Fruit fly (Drosophila melanogaster): ENCODE data around the gene ais.

Gene ais

DNA sequence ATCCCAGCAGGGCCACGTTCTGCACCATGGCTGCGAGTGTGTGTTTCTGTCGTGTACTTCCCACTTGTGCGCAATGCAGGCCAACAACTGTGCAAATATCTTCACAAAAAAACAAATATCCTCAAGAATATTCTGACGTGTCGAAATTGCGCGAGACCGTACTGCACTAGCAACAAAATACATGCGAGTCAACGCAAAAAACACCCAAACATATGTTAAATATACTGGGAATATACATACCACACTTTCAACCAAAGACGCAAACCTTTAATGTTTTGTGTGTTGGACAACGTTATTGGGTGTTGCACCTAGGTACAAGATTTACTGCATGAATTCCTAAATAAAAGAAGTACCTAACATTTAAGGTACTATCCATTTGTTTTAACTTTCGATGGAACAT, 2.4 kb downstream of the ais start, which contains the start of gene NUCB1 (continued):
- TF ChIP-seq lab (GFP tag; optimal IDR thresholded peaks at IDR 0.05) (no peak), CG7357 (GFP tag; IDR thresholded peaks at IDR 0.05) (no peak), HLH54F (GFP tag; optimal IDR thresholded peaks at IDR 0.05) (peak; percentile 13), CG16863 (GFP tag; optimal IDR thresholded peaks at IDR 0.05) (peak; percentile 11), mam (GFP tag; optimal IDR thresholded peaks at IDR 0.05) (peak; percentile 64), sug (tag; optimal IDR thresholded peaks at IDR 0.05) (no peak), Doc2 (GFP tag; IDR thresholded peaks at IDR 0.05) (no peak), CG7786 (GFP tag; optimal IDR thresholded peaks at IDR 0.05) (peak; percentile 7), ssp (GFP tag; IDR thresholded peaks at IDR 0.05) (no peak), Fer1 (GFP tag; optimal IDR thresholded peaks at IDR 0.05) (no peak), CG11695 (GFP tag; IDR thresholded peaks at IDR 0.05) (no peak), CG7745 (tag; optimal IDR thresholded peaks at IDR 0.05) (no peak), CG8359 (GFP tag; optimal IDR thresholded peaks at IDR 0.05; ENCODE audit: borderline replicate concordance) (no peak), Camta (GFP tag; optimal IDR thresholded peaks at IDR 0.05) (peak; percentile 15), CG6765 (GFP tag; optimal IDR thresholded peaks at IDR 0.05) (peak; percentile 16), seq (GFP tag; IDR thresholded peaks at IDR 0.05) (no peak), ash1 (GFP tag; optimal IDR thresholded peaks at IDR 0.05) (no peak), Nf-YC (tag; optimal IDR thresholded peaks at IDR 0.05) (no peak), C15 (GFP tag; IDR thresholded peaks at IDR 0.05) (no peak), CG10274 (GFP tag; optimal IDR thresholded peaks at IDR 0.05) (no peak), CG9609 (GFP tag; optimal IDR thresholded peaks at IDR 0.05) (peak; percentile 33), CHES-1-like (GFP tag; optimal IDR thresholded peaks at IDR 0.05) (peak; percentile 36), jigr1 (GFP tag; IDR thresholded peaks at IDR 0.05) (no peak), fd3F (GFP tag; optimal IDR thresholded peaks at IDR 0.05) (peak; percentile 33), CG32532 (GFP tag; IDR thresholded peaks at IDR 0.05) (peak; percentile 37; the same call in 1 of the 2 replicates), CG31365 (tag; optimal IDR thresholded peaks at IDR 0.05) (no peak), cwo (GFP tag; optimal IDR thresholded peaks at IDR 0.05) (no peak), btn (GFP tag; optimal IDR thresholded peaks at IDR 0.05) (no peak), Dll (GFP tag; IDR thresholded peaks at IDR 0.05; ENCODE audit: partially characterized antibody) (no peak), Meics (GFP tag; optimal IDR thresholded peaks at IDR 0.05) (peak; percentile 23), CG11723 (GFP tag; optimal IDR thresholded peaks at IDR 0.05) (no peak), CG8290 (GFP tag; optimal IDR thresholded peaks at IDR 0.05) (peak; percentile 20), CG8290 (tag; optimal IDR thresholded peaks at IDR 0.05) (peak in 1 of 2 experiments; percentile 89), NFAT (GFP tag; IDR thresholded peaks at IDR 0.05) (no peak), wdn (GFP tag; IDR thresholded peaks at IDR 0.05) (no peak), CG3838 (GFP tag; optimal IDR thresholded peaks at IDR 0.05) (no peak), Antp (GFP tag; optimal IDR thresholded peaks at IDR 0.05) (peak; percentile 5), CG17612 (GFP tag; IDR thresholded peaks at IDR 0.05) (no peak), Atf-2 (GFP tag; optimal IDR thresholded peaks at IDR 0.05) (peak; percentile 12), CG12391 (tag; optimal IDR thresholded peaks at IDR 0.05) (peak; percentile 59), lbe (GFP tag; optimal IDR thresholded peaks at IDR 0.05) (no peak), CG14050 (GFP tag; IDR thresholded peaks at IDR 0.05) (no peak), ap (GFP tag; IDR thresholded peaks at IDR 0.05) (no peak), Hr78 (GFP tag; optimal IDR thresholded peaks at IDR 0.05) (no peak), dm (GFP tag; optimal IDR thresholded peaks at IDR 0.05) (peak; percentile 54), Sox102F (GFP tag; optimal IDR thresholded peaks at IDR 0.05) (no peak), Optix (GFP tag; IDR thresholded peaks at IDR 0.05) (no peak), Vsx1 (GFP tag; optimal IDR thresholded peaks at IDR 0.05) (no peak), Bdp1 (GFP tag; optimal IDR thresholded peaks at IDR 0.05) (peak; percentile 14), phol (tag; optimal IDR thresholded peaks at IDR 0.05) (peak; percentile 48), so (GFP tag; IDR thresholded peaks at IDR 0.05) (no peak), CG4617 (GFP tag; optimal IDR thresholded peaks at IDR 0.05; ENCODE audit: borderline replicate concordance) (peak; percentile 94)

All from whole organism, embryonic.